Fruit fly (Drosophila melanogaster) whole organism, embryonic: ENCODE data around the gene CG33939.
A peak's percentile ranks its signal among the peaks of the same experiment; 100 is the strongest.

Experiments
- Antp ChIP-seq: fragments of 200-800 bp; sonication (Bioruptor generic); optimal IDR thresholded peaks from 3 replicates; lab custom pipeline; 2016; ENCODE audit warnings: missing biosample characterization, missing genetic modification characterization
- Atf6 ChIP-seq: fragments of 200-800 bp; sonication (Bioruptor generic); IDR thresholded peaks from 2 replicates; pipeline ENCODE4 v1.3.6; 2022; ENCODE audit warnings: missing biosample characterization, missing genetic modification characterization
- CG11398 ChIP-seq: fragments of 200-800 bp; sonication (Bioruptor generic); optimal IDR thresholded peaks from 2 replicates; lab custom pipeline; 2016; ENCODE audit warnings: missing biosample characterization, missing genetic modification characterization
- CG12155 ChIP-seq: fragments of 200-800 bp; sonication (Bioruptor generic); optimal IDR thresholded peaks from 3 replicates; lab custom pipeline; 2016; ENCODE audit warnings: missing biosample characterization, missing genetic modification characterization
- CG14860 ChIP-seq: fragments of 200-800 bp; sonication (Bioruptor generic); IDR thresholded peaks from 3 replicates; pipeline ENCODE4 v1.3.6; 2022; ENCODE audit warnings: missing biosample characterization, missing genetic modification characterization; ENCODE audit not compliant: partially characterized antibody
- CG15073 ChIP-seq: fragments of 200-800 bp; sonication (Bioruptor generic); optimal IDR thresholded peaks from 2 replicates; lab custom pipeline; 2016; ENCODE audit warnings: missing biosample characterization, missing genetic modification characterization
- CG1647 ChIP-seq: fragments of 200-800 bp; sonication (Bioruptor generic); optimal IDR thresholded peaks from 3 replicates; lab custom pipeline; 2016; ENCODE audit warnings: missing biosample characterization, missing genetic modification characterization
- CG16779 ChIP-seq: fragments of 200-800 bp; sonication (Bioruptor generic); IDR thresholded peaks from 2 replicates; pipeline ENCODE4 v1.3.6; 2022; ENCODE audit warnings: missing biosample characterization, missing genetic modification characterization
- CG17328 ChIP-seq: fragments of 200-800 bp; sonication (Bioruptor generic); IDR thresholded peaks from 2 replicates; pipeline ENCODE4 v1.3.6; 2022; ENCODE audit warnings: missing biosample characterization, missing genetic modification characterization
- CG17385 ChIP-seq: fragments of 200-800 bp; sonication (Bioruptor generic); optimal IDR thresholded peaks from 3 replicates; lab custom pipeline; 2018; ENCODE audit warnings: missing biosample characterization, mild to moderate bottlenecking, missing genetic modification characterization
- CG18599 ChIP-seq: fragments of 200-800 bp; sonication (Bioruptor generic); optimal IDR thresholded peaks from 3 replicates; lab custom pipeline; 2017; ENCODE audit warnings: missing biosample characterization, missing genetic modification characterization, mild to moderate bottlenecking, moderate library complexity, missing genetic modification reagents
- CG3065 ChIP-seq: fragments of 200-800 bp; sonication (Bioruptor generic); optimal IDR thresholded peaks from 2 replicates; lab custom pipeline; 2016; ENCODE audit warnings: missing biosample characterization, missing genetic modification characterization
- CG31365 ChIP-seq: fragments of 200-800 bp; sonication (Bioruptor generic); optimal IDR thresholded peaks from 2 replicates; lab custom pipeline; 2018; ENCODE audit warnings: missing biosample characterization, mild to moderate bottlenecking, missing genetic modification characterization
- CG31388 ChIP-seq: fragments of 200-800 bp; sonication (Bioruptor generic); optimal IDR thresholded peaks from 2 replicates; lab custom pipeline; 2016; ENCODE audit warnings: missing biosample characterization, missing genetic modification characterization
- CG3163 ChIP-seq: fragments of 200-800 bp; sonication (Bioruptor generic); optimal IDR thresholded peaks from 3 replicates; lab custom pipeline; 2016; ENCODE audit warnings: missing biosample characterization, missing genetic modification characterization
- CG32532 ChIP-seq: fragments of 200-800 bp; sonication (Bioruptor generic); IDR thresholded peaks from 2 replicates; pipeline ENCODE4 v1.3.6; 2022; ENCODE audit warnings: missing biosample characterization, missing genetic modification characterization
- CG4707 ChIP-seq: fragments of 200-800 bp; sonication (Bioruptor generic); optimal IDR thresholded peaks from 2 replicates; lab custom pipeline; 2018; ENCODE audit warnings: missing biosample characterization, mild to moderate bottlenecking, missing genetic modification characterization, moderate library complexity
- CG5180 ChIP-seq: fragments of 200-800 bp; sonication (Bioruptor generic); optimal IDR thresholded peaks from 3 replicates; lab custom pipeline; 2017; ENCODE audit warnings: missing biosample characterization, missing genetic modification characterization, mild to moderate bottlenecking, moderate library complexity, missing genetic modification reagents
- CG6272 ChIP-seq: fragments of 200-800 bp; sonication (Bioruptor generic); IDR thresholded peaks from 2 replicates; pipeline ENCODE4 v1.3.6; 2022; ENCODE audit warnings: missing biosample characterization, missing genetic modification characterization
- CG8944 ChIP-seq: fragments of 200-800 bp; sonication (Bioruptor generic); optimal IDR thresholded peaks from 3 replicates; lab custom pipeline; 2016; ENCODE audit warnings: missing biosample characterization, missing genetic modification characterization
- Doc3 ChIP-seq: fragments of 200-800 bp; sonication (Bioruptor generic); IDR thresholded peaks from 3 replicates; pipeline ENCODE4 v1.3.6; 2022; ENCODE audit warnings: missing biosample characterization, missing genetic modification characterization; ENCODE audit not compliant: partially characterized antibody
- HLH4C ChIP-seq: fragments of 200-800 bp; sonication (Bioruptor generic); IDR thresholded peaks from 3 replicates; pipeline ENCODE4 v1.3.6; 2022; ENCODE audit warnings: missing biosample characterization, missing genetic modification characterization; ENCODE audit not compliant: partially characterized antibody
- Hr51 ChIP-seq, 2 experiments: fragments of 200-800 bp; sonication (Bioruptor generic); optimal IDR thresholded peaks; 2 replicates in 1 of 2; 3 replicates in 1 of 2; lab custom pipeline; 2016 to 2018; ENCODE audit warnings: missing biosample characterization in 2 of 2, missing genetic modification characterization in 2 of 2, mild to moderate bottlenecking in 1 of 2, moderate library complexity in 1 of 2
- Jarid2 ChIP-seq: fragments of 200-800 bp; sonication (Bioruptor generic); optimal IDR thresholded peaks from 3 replicates; lab custom pipeline; 2017; ENCODE audit warnings: mild to moderate bottlenecking, missing biosample characterization, missing genetic modification reagents, missing genetic modification characterization
- Mad ChIP-seq: fragments of 200-800 bp; sonication (Bioruptor generic); optimal IDR thresholded peaks from 2 replicates; lab custom pipeline; 2016; ENCODE audit warnings: missing biosample characterization, missing genetic modification characterization
- Med ChIP-seq: fragments of 200-800 bp; sonication (Bioruptor generic); peaks from one replicate; lab custom pipeline; 2016; ENCODE audit warnings: missing biosample characterization, missing genetic modification characterization, mild to moderate bottlenecking, inconsistent platforms, moderate library complexity
- Meics ChIP-seq: fragments of 200-800 bp; sonication (Bioruptor generic); optimal IDR thresholded peaks from 2 replicates; lab custom pipeline; 2017; ENCODE audit warnings: missing biosample characterization, mild to moderate bottlenecking, missing genetic modification characterization
- Mrtf ChIP-seq: fragments of 200-800 bp; sonication (Bioruptor generic); IDR thresholded peaks from 3 replicates; pipeline ENCODE4 v1.3.6; 2022; ENCODE audit warnings: missing biosample characterization, missing genetic modification characterization
- Oli ChIP-seq: fragments of 200-800 bp; sonication (Bioruptor generic); optimal IDR thresholded peaks from 2 replicates; lab custom pipeline; 2018; ENCODE audit warnings: missing biosample characterization, mild to moderate bottlenecking, missing genetic modification characterization, moderate library complexity
- Pdp1 ChIP-seq, 2 experiments: fragments of 200-800 bp; sonication (Bioruptor generic); optimal IDR thresholded peaks; 3 replicates each; lab custom pipeline; 2016; ENCODE audit warnings: missing biosample characterization in 2 of 2, missing genetic modification characterization in 2 of 2, mild to moderate bottlenecking in 1 of 2, moderate library complexity in 1 of 2
- Ravus ChIP-seq: fragments of 200-800 bp; sonication (Bioruptor generic); IDR thresholded peaks from 2 replicates; pipeline ENCODE4 v1.3.6; 2022; ENCODE audit warnings: missing biosample characterization, missing genetic modification characterization
- Sox100B ChIP-seq: fragments of 200-800 bp; sonication (Bioruptor generic); optimal IDR thresholded peaks from 3 replicates; lab custom pipeline; 2018; ENCODE audit warnings: missing biosample characterization, mild to moderate bottlenecking, missing genetic modification characterization
- Taf1 ChIP-seq: fragments of 200-800 bp; sonication (Bioruptor generic); IDR thresholded peaks from 2 replicates; pipeline ENCODE4 v1.3.6; 2022; ENCODE audit warnings: missing biosample characterization, missing genetic modification characterization
- Trl ChIP-seq, 3 experiments: fragments of >200 bp in 2 of 3; fragments of 200-800 bp in 1 of 3; sonication (Bioruptor generic) in 1 of 3; optimal IDR thresholded peaks; 2 replicates in 1 of 3; 3 replicates in 2 of 3; lab custom pipeline; 2016 to 2017; ENCODE audit warnings: missing biosample characterization in 1 of 3, missing genetic modification characterization in 1 of 3
- ac ChIP-seq: fragments of 200-800 bp; sonication (Bioruptor generic); optimal IDR thresholded peaks from 3 replicates; lab custom pipeline; 2017; ENCODE audit warnings: missing biosample characterization, mild to moderate bottlenecking, missing genetic modification characterization
- btn ChIP-seq: fragments of 200-800 bp; sonication (Bioruptor generic); optimal IDR thresholded peaks from 2 replicates; lab custom pipeline; 2016; ENCODE audit warnings: missing biosample characterization, missing genetic modification characterization
- cas ChIP-seq: fragments of 200-800 bp; sonication (Bioruptor generic); IDR thresholded peaks from 2 replicates; pipeline ENCODE4 v1.3.6; 2022; ENCODE audit warnings: missing biosample characterization, missing genetic modification characterization
- chinmo ChIP-seq: fragments of 200-800 bp; sonication (Bioruptor generic); IDR thresholded peaks from 4 replicates; pipeline ENCODE4 v1.3.6; 2022; ENCODE audit warnings: missing biosample characterization, missing genetic modification characterization; ENCODE audit not compliant: partially characterized antibody
- ci ChIP-seq: fragments of 200-800 bp; sonication (Bioruptor generic); IDR thresholded peaks from 3 replicates; pipeline ENCODE4 v1.3.6; 2022; ENCODE audit warnings: missing biosample characterization, missing genetic modification characterization
- crol ChIP-seq: fragments of 200-800 bp; sonication (Bioruptor generic); IDR thresholded peaks from 2 replicates; pipeline ENCODE4 v1.3.6; 2022; ENCODE audit warnings: missing biosample characterization, missing genetic modification characterization
- danr ChIP-seq: fragments of 200-800 bp; sonication (Bioruptor generic); IDR thresholded peaks from 2 replicates; pipeline ENCODE4 v1.3.6; 2022; ENCODE audit warnings: missing biosample characterization, missing genetic modification characterization
- grn ChIP-seq: fragments of 200-800 bp; sonication (Bioruptor generic); optimal IDR thresholded peaks from 3 replicates; lab custom pipeline; 2017; ENCODE audit warnings: missing biosample characterization, missing genetic modification characterization
- gro ChIP-seq: fragments of 200-800 bp; sonication (Bioruptor generic); optimal IDR thresholded peaks from 2 replicates; lab custom pipeline; 2016; ENCODE audit warnings: missing biosample characterization, missing genetic modification characterization
- hkb ChIP-seq, 2 experiments: fragments of 200-800 bp in 1 of 2; fragments of >200 bp in 1 of 2; sonication (Bioruptor generic) in 1 of 2; IDR thresholded peaks in 1 of 2; optimal IDR thresholded peaks in 1 of 2; 2 replicates each; pipeline versions ENCODE4 v1.3.6 to Lab custom; 2017 to 2022; ENCODE audit warnings: missing biosample characterization in 1 of 2, missing genetic modification characterization in 1 of 2
- jigr1 ChIP-seq: fragments of 200-800 bp; sonication (Bioruptor generic); IDR thresholded peaks from 3 replicates; pipeline ENCODE4 v1.3.6; 2022; ENCODE audit warnings: missing biosample characterization, missing genetic modification characterization
- nau ChIP-seq: fragments of 200-800 bp; sonication (Bioruptor generic); optimal IDR thresholded peaks from 3 replicates; lab custom pipeline; 2017; ENCODE audit warnings: missing biosample characterization, mild to moderate bottlenecking, missing genetic modification characterization, missing genetic modification reagents
- otp ChIP-seq: fragments of 200-800 bp; sonication (Bioruptor generic); IDR thresholded peaks from 3 replicates; pipeline ENCODE4, ENCODE4 v1.3.6; 2022; ENCODE audit warnings: missing biosample characterization, missing genetic modification characterization
- slbo ChIP-seq: fragments of 200-800 bp; sonication (Bioruptor generic); IDR thresholded peaks from 2 replicates; pipeline ENCODE4 v1.3.6; 2022; ENCODE audit warnings: missing biosample characterization, missing genetic modification characterization
- sug ChIP-seq: fragments of 200-800 bp; optimal IDR thresholded peaks from 2 replicates; lab custom pipeline; 2019; ENCODE audit warnings: missing biosample characterization, mild to moderate bottlenecking, missing genetic modification characterization, moderate library complexity
- trh ChIP-seq: fragments of 200-800 bp; sonication (Bioruptor generic); optimal IDR thresholded peaks from 2 replicates; lab custom pipeline; 2016; ENCODE audit warnings: missing biosample characterization, missing genetic modification characterization

Gene CG33939

dm6 chrX:19187624-19188085, 13.0 kb upstream of the CG33939 start, which contains the start of gene Mec2 (continued):
- TF ChIP-seq Taf1 (GFP tag; lab: Robert Waterston, UW) = no peak
- TF ChIP-seq trh (GFP tag; lab: Kevin White, UChicago) = no peak
- peak; percentile 36 to 45 for TF ChIP-seq Pdp1 (GFP tag; optimal IDR thresholded peaks at IDR 0.05; lab: Kevin White, UChicago)
- TF ChIP-seq otp (GFP tag; lab: Robert Waterston, UW) = 0 out of 3 replicates have a peak, but pooled peaks have one; percentile 51
- TF ChIP-seq CG5180 = no peak
- TF ChIP-seq Med = peak; percentile 94
- TF ChIP-seq crol (GFP tag; lab: Robert Waterston, UW) = no peak
- peak; percentile 83 for TF ChIP-seq ci (GFP tag; lab: Robert Waterston, UW)
- TF ChIP-seq CG17328 (GFP tag; lab: Robert Waterston, UW) = peak; percentile 62
- no peak for TF ChIP-seq CG32532 (GFP tag; lab: Robert Waterston, UW)
- peak; percentile 41 for TF ChIP-seq CG8944
- TF ChIP-seq danr (GFP tag; lab: Robert Waterston, UW) = no peak
- peak; percentile 0 for TF ChIP-seq CG1647 (GFP tag; lab: Kevin White, UChicago)
- TF ChIP-seq jigr1 (GFP tag; lab: Robert Waterston, UW) = no peak
- TF ChIP-seq hkb (optimal IDR thresholded peaks at IDR 0.05; lab: Kevin White, UChicago) = no peak
- TF ChIP-seq hkb (GFP tag; IDR thresholded peaks at IDR 0.05; lab: Robert Waterston, UW) = peak; percentile 55
- no peak for TF ChIP-seq HLH4C (GFP tag; lab: Robert Waterston, UW)
- TF ChIP-seq CG6272 (GFP tag; lab: Robert Waterston, UW) = no peak
- TF ChIP-seq chinmo (GFP tag; lab: Robert Waterston, UW) = 0 out of 4 replicates have a peak, but pooled peaks have one; percentile 53
- no peak for TF ChIP-seq CG14860 (GFP tag; lab: Robert Waterston, UW)
- TF ChIP-seq Sox100B (GFP tag; lab: Kevin White, UChicago) = no peak
- TF ChIP-seq sug = no peak
- no peak for TF ChIP-seq btn (GFP tag; lab: Kevin White, UChicago)
- peak; percentile 36 for TF ChIP-seq CG18599 (GFP tag; lab: Kevin White, UChicago)
- TF ChIP-seq CG31365 = no peak
- TF ChIP-seq Mrtf (GFP tag; lab: Robert Waterston, UW) = 0 out of 3 replicates have a peak, but pooled peaks have one; percentile 38
- no peak for TF ChIP-seq ac (GFP tag; lab: Kevin White, UChicago)
- TF ChIP-seq CG17385 (GFP tag; lab: Kevin White, UChicago) = peak; percentile 41
- TF ChIP-seq nau (GFP tag; lab: Kevin White, UChicago) = no peak
- TF ChIP-seq CG4707 (GFP tag; lab: Kevin White, UChicago) = no peak
- peak; percentile 42 for TF ChIP-seq CG11398 (GFP tag; lab: Kevin White, UChicago)
- no peak for TF ChIP-seq CG31388 (GFP tag; lab: Kevin White, UChicago)
- no peak for TF ChIP-seq CG15073
- TF ChIP-seq CG16779 (GFP tag; lab: Robert Waterston, UW) = no peak
- no peak for TF ChIP-seq grn
- peak; percentile 54 for TF ChIP-seq Antp
- peak; percentile 84 for TF ChIP-seq slbo
- peak in 1 of 2 experiments; percentile 34 for TF ChIP-seq Hr51 (GFP tag; optimal IDR thresholded peaks at IDR 0.05; lab: Kevin White, UChicago)
- no peak for TF ChIP-seq gro (GFP tag; lab: Kevin White, UChicago)
- TF ChIP-seq cas (GFP tag; lab: Robert Waterston, UW) = no peak
- no peak for TF ChIP-seq Trl (optimal IDR thresholded peaks at IDR 0.05; lab: Kevin White, UChicago)
- no peak for TF ChIP-seq Trl (GFP tag; optimal IDR thresholded peaks at IDR 0.05; lab: Kevin White, UChicago)
- TF ChIP-seq CG3065 (GFP tag; lab: Kevin White, UChicago) = no peak
- peak; percentile 23 for TF ChIP-seq Meics (GFP tag; lab: Kevin White, UChicago)
- peak; percentile 0 for TF ChIP-seq CG12155 (GFP tag; lab: Kevin White, UChicago)
- TF ChIP-seq Jarid2 = no peak
- TF ChIP-seq Oli = peak; percentile 62
- no peak for TF ChIP-seq Doc3 (GFP tag; lab: Robert Waterston, UW)
- TF ChIP-seq Atf6 (GFP tag; lab: Robert Waterston, UW) = peak; percentile 37; the same call in 1 of the 2 replicates
- TF ChIP-seq CG3163 (GFP tag; lab: Kevin White, UChicago) = peak; percentile 32
- TF ChIP-seq Mad (GFP tag; lab: Kevin White, UChicago) = peak; percentile 1
- TF ChIP-seq Ravus (GFP tag; lab: Robert Waterston, UW) = no peak
